Worm (Caenorhabditis elegans): ENCODE results near the gene unc-17.

The unc-17 gene

ce11 chrIV:3636528-3637129 lies 12.1 kb upstream of the unc-17 start, which contains the start of gene madf-9 (continued):
- TF ChIP-seq F10E7.11 (tag; optimal IDR thresholded peaks at IDR 0.05) (no peak), ZK185.1 (tag; optimal IDR thresholded peaks at IDR 0.05; ENCODE audit: poor library complexity, severe bottlenecking) (no peak), egl-18 (GFP tag; IDR thresholded peaks at IDR 0.05) (no peak), snpc-3.4 (tag; optimal IDR thresholded peaks at IDR 0.05) (no peak), nhr-27 (tag; optimal IDR thresholded peaks at IDR 0.05) (no peak)

- peak; percentile 50; the same call in 1 of the 2 replicates for TF ChIP-seq hmg-1.2 (GFP tag; IDR thresholded peaks at IDR 0.05)
- no peak for TF ChIP-seq mxl-1 (tag; optimal IDR thresholded peaks at IDR 0.05)
Measured at ce11 chrIV:3633254-3633653, 8.8 kb upstream of the unc-17 start, which contains the start of gene ZC416.2. Gene ZC416.2 (plus strand): TSS chrIV:3633619.

- no peak for TF ChIP-seq dox-1 (GFP tag; IDR thresholded peaks at IDR 0.05)
- no peak for TF ChIP-seq Y53F4B.3 (GFP tag; IDR thresholded peaks at IDR 0.05)
- TF ChIP-seq tbx-9 (tag; optimal IDR thresholded peaks at IDR 0.05; ENCODE audit: borderline replicate concordance) = no peak
- TF ChIP-seq ZK185.1 (tag; optimal IDR thresholded peaks at IDR 0.05; ENCODE audit: poor library complexity, severe bottlenecking) = no peak
- TF ChIP-seq attf-6 (GFP tag; IDR thresholded peaks at IDR 0.05) = no peak
- no peak for TF ChIP-seq F39B2.1 (GFP tag; IDR thresholded peaks at IDR 0.05)
- TF ChIP-seq Y67H2A.10 (GFP tag; conservative IDR thresholded peaks at IDR 0.05) = no peak
- TF ChIP-seq ztf-3 (GFP tag; optimal IDR thresholded peaks at IDR 0.05) = no peak
Measured at ce11 chrIV:3632475-3632874, 8.0 kb upstream of the unc-17 start.

ce11 chrIV:3628896-3629641 lies 4.6 kb upstream of the unc-17 start:
- TF ChIP-seq sdz-38 (tag; optimal IDR thresholded peaks at IDR 0.05) (no peak), zfh-2 (GFP tag; conservative IDR thresholded peaks at IDR 0.05) (peak; percentile 86), egrh-3 (GFP tag; IDR thresholded peaks at IDR 0.05) (peak; percentile 81; the same call in 1 of the 2 replicates)

- TF ChIP-seq akir-1 (GFP tag; optimal IDR thresholded peaks at IDR 0.05) (no peak), snpc-1.1 (tag; optimal IDR thresholded peaks at IDR 0.05; ENCODE audit: insufficient read depth) (no peak), attf-6 (GFP tag; IDR thresholded peaks at IDR 0.05) (no peak), Y95B8A.8 (GFP tag; IDR thresholded peaks at IDR 0.05) (no peak), C17E4.6 (GFP tag; IDR thresholded peaks at IDR 0.05) (no peak), nhr-179 (tag; optimal IDR thresholded peaks at IDR 0.05) (no peak), ceh-58 (GFP tag; IDR thresholded peaks at IDR 0.05) (no peak), sea-2 (GFP tag; IDR thresholded peaks at IDR 0.05) (no peak), repo-1 (tag; optimal IDR thresholded peaks at IDR 0.05) (no peak), dpff-1 (tag; optimal IDR thresholded peaks at IDR 0.05) (no peak)
Measured at ce11 chrIV:3626447-3626846, 1.9 kb upstream of the unc-17 start.

- TF ChIP-seq egl-18 (GFP tag; IDR thresholded peaks at IDR 0.05) (no peak), zfh-2 (GFP tag; conservative IDR thresholded peaks at IDR 0.05) (0 out of 2 replicates have a peak, but pooled peaks have one; percentile 11)
Measured at ce11 chrIV:3621805-3622355, 2.6 kb downstream of the unc-17 start.
